Worm (Caenorhabditis elegans) whole organism, L4 larva: ENCODE data around the gene tomm-22.

ENCODE experiments used
- F49E8.2 ChIP-seq: sonication (generic microtip); optimal IDR thresholded peaks from 2 replicates; lab custom pipeline; 2016; ENCODE audit warnings: missing compliant biosample characterization, mild to moderate bottlenecking, missing genetic modification characterization, borderline replicate concordance
- R02D3.7 ChIP-seq: fragments of 150-350 bp; sonication (generic microtip); optimal IDR thresholded peaks from 3 replicates; lab custom pipeline; 2014; ENCODE audit warnings: missing biosample characterization, missing genetic modification characterization
- ZK546.5 ChIP-seq, 2 experiments: sonication (generic microtip); optimal IDR thresholded peaks; 2 replicates each; lab custom pipeline; 2017; ENCODE audit warnings: missing biosample characterization in 2 of 2, missing genetic modification characterization in 2 of 2
- ama-1 ChIP-seq: fragments of 150-350 bp; optimal IDR thresholded peaks from 2 replicates; lab custom pipeline; 2014; ENCODE audit warnings: inconsistent platforms, mixed read lengths
- ceh-20 ChIP-seq: fragments of 200-800 bp; sonication (Bioruptor generic); IDR thresholded peaks from 2 replicates; pipeline ENCODE4 v1.3.6; 2022; ENCODE audit warnings: missing genetic modification reagents, missing genetic modification characterization, missing compliant biosample characterization
- ctbp-1 ChIP-seq: fragments of 200-800 bp; sonication (Bioruptor generic); IDR thresholded peaks from 2 replicates; pipeline ENCODE4 v1.3.6; 2022; ENCODE audit warnings: missing genetic modification reagents, missing genetic modification characterization, missing compliant biosample characterization
- fkh-10 ChIP-seq: fragments of 150-350 bp; optimal IDR thresholded peaks from 2 replicates; lab custom pipeline; 2014; ENCODE audit warnings: missing biosample characterization, missing genetic modification reagents, missing genetic modification characterization
- lin-39 ChIP-seq: fragments of 150-350 bp; optimal IDR thresholded peaks from 2 replicates; lab custom pipeline; 2014; ENCODE audit warnings: missing biosample characterization, missing genetic modification reagents, missing genetic modification characterization
- nhr-10 ChIP-seq: fragments of 150-350 bp; optimal IDR thresholded peaks from 2 replicates; lab custom pipeline; 2014; ENCODE audit warnings: missing biosample characterization, missing genetic modification characterization
- nhr-11 ChIP-seq: fragments of 150-350 bp; optimal IDR thresholded peaks from 2 replicates; lab custom pipeline; 2014; ENCODE audit warnings: missing biosample characterization, missing genetic modification characterization
- nhr-25 ChIP-seq: sonication (generic microtip); optimal IDR thresholded peaks from 2 replicates; lab custom pipeline; 2017; ENCODE audit warnings: missing genetic modification characterization, mild to moderate bottlenecking, missing compliant biosample characterization, antibody characterized with exemption, moderate library complexity, borderline replicate concordance; ENCODE audit not compliant: insufficient read depth
- nhr-28 ChIP-seq: fragments of 150-350 bp; optimal IDR thresholded peaks from 2 replicates; lab custom pipeline; 2014; ENCODE audit warnings: missing biosample characterization, missing genetic modification characterization
- pha-4 ChIP-seq, 2 experiments: fragments of 150-350 bp in 1 of 2; fragments of 200-800 bp in 1 of 2; sonication (Bioruptor generic) in 1 of 2; IDR thresholded peaks in 1 of 2; optimal IDR thresholded peaks in 1 of 2; 2 replicates each; pipeline versions ENCODE4 v1.3.6 to Lab custom; 2014 to 2022; ENCODE audit warnings: missing genetic modification characterization in 2 of 2, missing genetic modification reagents in 2 of 2, missing biosample characterization in 1 of 2, missing compliant biosample characterization in 1 of 2
- ztf-11 ChIP-seq: fragments of 150-350 bp; optimal IDR thresholded peaks from 2 replicates; lab custom pipeline; 2014; ENCODE audit warnings: missing biosample characterization, missing genetic modification characterization

- TF ChIP-seq ZK546.5 (tag; optimal IDR thresholded peaks at IDR 0.05; lab: Kevin White, UChicago) (no peak), R02D3.7 (tag; lab: Kevin White, UChicago) (no peak), fkh-10 (GFP tag; lab: Kevin White, UChicago) (no peak), pha-4 (GFP tag; IDR thresholded peaks at IDR 0.05; lab: Robert Waterston, UW) (no peak), pha-4 (tag; optimal IDR thresholded peaks at IDR 0.05; lab: Kevin White, UChicago) (no peak), lin-39 (tag; lab: Kevin White, UChicago) (no peak), ceh-20 (GFP tag; lab: Robert Waterston, UW) (no peak), nhr-11 (no peak), nhr-25 (tag; lab: Kevin White, UChicago) (no peak), ctbp-1 (GFP tag; lab: Robert Waterston, UW) (no peak), ztf-11 (tag; lab: Kevin White, UChicago) (no peak), nhr-10 (tag; lab: Kevin White, UChicago) (no peak), ama-1 (lab: Kevin White, UChicago) (no peak), F49E8.2 (tag; lab: Kevin White, UChicago) (no peak), nhr-28 (tag; lab: Kevin White, UChicago) (no peak)
These were observed 13.9 kb downstream of the tomm-22 start for ce11 chrII:456371-456770.
